Worm (Caenorhabditis elegans): ENCODE measurements around the gene spig-7.

DNA sequence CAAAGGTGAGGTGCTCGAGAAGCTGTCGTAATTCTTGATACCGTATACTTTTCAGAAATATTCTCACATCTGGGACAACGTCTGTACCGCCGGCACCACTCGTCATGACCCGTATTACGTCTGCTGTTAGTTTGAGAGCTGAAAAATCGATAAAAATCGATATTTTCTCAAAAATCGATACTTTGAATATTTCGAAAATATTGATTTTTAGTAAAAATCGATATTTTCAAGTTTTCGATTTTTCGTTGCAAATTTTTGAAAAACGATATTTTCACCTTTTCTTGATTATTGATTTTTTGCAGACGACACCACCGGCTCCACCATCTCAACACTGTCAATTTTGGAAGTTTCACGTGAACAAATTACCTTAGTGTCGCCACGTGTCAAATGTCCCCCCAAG, 1.2 kb downstream of the spig-7 start:
- no peak for TF ChIP-seq ets-7 (tag; optimal IDR thresholded peaks at IDR 0.05)
- no peak for TF ChIP-seq ama-1 (optimal IDR thresholded peaks at IDR 0.05)
- no peak for TF ChIP-seq flt-1 (GFP tag; IDR thresholded peaks at IDR 0.05)
- no peak for TF ChIP-seq scrt-1 (GFP tag; IDR thresholded peaks at IDR 0.05)
- TF ChIP-seq ceh-13 (GFP tag; optimal IDR thresholded peaks at IDR 0.05): no peak
- TF ChIP-seq B0310.2 (tag; optimal IDR thresholded peaks at IDR 0.05): no peak
- no peak for TF ChIP-seq hmbx-1 (tag; optimal IDR thresholded peaks at IDR 0.05)
- no peak for TF ChIP-seq hnd-1 (tag; optimal IDR thresholded peaks at IDR 0.05)

Data from whole organism, early embryonic.